Worm (Caenorhabditis elegans) whole organism, L4 larva: Measurements from ENCODE around the gene T28D6.6.

Source experiments
- dpl-1 ChIP-seq: fragments of 150-350 bp; optimal IDR thresholded peaks from 2 replicates; lab custom pipeline; 2014; ENCODE audit warnings: missing biosample characterization, missing genetic modification reagents, missing genetic modification characterization
- lin-15B ChIP-seq: fragments of 150-350 bp; sonication (generic microtip); optimal IDR thresholded peaks from 3 replicates; lab custom pipeline; 2014; ENCODE audit warnings: missing biosample characterization, missing genetic modification characterization
- nhr-41 ChIP-seq: fragments of 200-800 bp; sonication (Bioruptor generic); IDR thresholded peaks from 2 replicates; pipeline ENCODE4 v1.3.6; 2022; ENCODE audit warnings: missing genetic modification reagents, missing genetic modification characterization, missing compliant biosample characterization
- rbr-2 ChIP-seq: sonication (generic microtip); optimal IDR thresholded peaks from 2 replicates; lab custom pipeline; 2016; ENCODE audit warnings: missing genotype, missing genetic modification characterization, missing compliant biosample characterization
- spr-3 ChIP-seq: fragments of 200-800 bp; sonication (Bioruptor generic); optimal IDR thresholded peaks from 2 replicates; lab custom pipeline; 2018; ENCODE audit warnings: mild to moderate bottlenecking, missing genetic modification characterization, missing compliant biosample characterization

- no peak for TF ChIP-seq spr-3
- no peak for TF ChIP-seq dpl-1 (GFP tag; lab: Kevin White, UChicago)
- no peak for TF ChIP-seq nhr-41
- TF ChIP-seq lin-15B (tag; lab: Kevin White, UChicago), result no peak
- TF ChIP-seq rbr-2 (tag; lab: Kevin White, UChicago), result no peak
Measured at ce11 chrIII:11283648-11284047, 59.3 kb downstream of the T28D6.6 start.
